Fruit fly (Drosophila melanogaster) whole organism, embryonic: ENCODE measurements around the gene WRNexo.
A peak's percentile ranks its signal among the peaks of the same experiment; 100 is the strongest.

Experiments used
- Adf1 ChIP-seq: fragments of 200-800 bp; sonication (Bioruptor generic); IDR thresholded peaks from 2 replicates; pipeline ENCODE4 v1.3.6; 2022; ENCODE audit warnings: missing biosample characterization, missing genetic modification characterization
- Awh ChIP-seq: fragments of 200-800 bp; sonication (Bioruptor generic); IDR thresholded peaks from 2 replicates; pipeline ENCODE4, ENCODE4 v1.3.6; 2022; ENCODE audit warnings: missing biosample characterization, missing genetic modification characterization
- BEAF-32 ChIP-seq: fragments of 200-800 bp; sonication (Bioruptor generic); optimal IDR thresholded peaks from 3 replicates; lab custom pipeline; 2017; ENCODE audit warnings: missing biosample characterization, missing genetic modification characterization, mild to moderate bottlenecking, moderate library complexity, missing genetic modification reagents
- CG10366 ChIP-seq: fragments of 200-800 bp; sonication (Bioruptor generic); IDR thresholded peaks from 2 replicates; pipeline ENCODE4 v1.3.6; 2022; ENCODE audit warnings: missing biosample characterization, missing genetic modification characterization
- CG11560 ChIP-seq: fragments of 200-800 bp; sonication (Bioruptor generic); IDR thresholded peaks from 3 replicates; pipeline ENCODE4 v1.3.6; 2022; ENCODE audit warnings: missing biosample characterization, missing genetic modification characterization
- CG11696 ChIP-seq: fragments of 200-800 bp; sonication (Bioruptor generic); IDR thresholded peaks from 2 replicates; pipeline ENCODE4 v1.3.6; 2022; ENCODE audit warnings: missing biosample characterization, missing genetic modification characterization
- CG12104 ChIP-seq: fragments of 200-800 bp; sonication (Bioruptor generic); optimal IDR thresholded peaks from 3 replicates; lab custom pipeline; 2016; ENCODE audit warnings: missing biosample characterization, missing genetic modification characterization
- CG13123 ChIP-seq: fragments of 200-800 bp; sonication (Bioruptor generic); optimal IDR thresholded peaks from 2 replicates; lab custom pipeline; 2016; ENCODE audit warnings: missing biosample characterization, missing genetic modification characterization
- CG13775 ChIP-seq: fragments of 200-800 bp; sonication (Bioruptor generic); optimal IDR thresholded peaks from 3 replicates; lab custom pipeline; 2017; ENCODE audit warnings: missing biosample characterization, mild to moderate bottlenecking, missing genetic modification characterization
- CG14965 ChIP-seq: fragments of 200-800 bp; sonication (Bioruptor generic); optimal IDR thresholded peaks from 2 replicates; lab custom pipeline; 2016; ENCODE audit warnings: missing biosample characterization, missing genetic modification characterization, borderline replicate concordance
- CG16779 ChIP-seq: fragments of 200-800 bp; sonication (Bioruptor generic); IDR thresholded peaks from 2 replicates; pipeline ENCODE4 v1.3.6; 2022; ENCODE audit warnings: missing biosample characterization, missing genetic modification characterization
- CG16815 ChIP-seq: fragments of 200-800 bp; sonication (Bioruptor generic); optimal IDR thresholded peaks from 3 replicates; lab custom pipeline; 2017; ENCODE audit warnings: missing biosample characterization, mild to moderate bottlenecking, missing genetic modification characterization
- CG31441 ChIP-seq: fragments of 200-800 bp; sonication (Bioruptor generic); IDR thresholded peaks from 2 replicates; pipeline ENCODE4 v1.3.6; 2022; ENCODE audit warnings: missing biosample characterization, missing genetic modification characterization
- CG34224 ChIP-seq: fragments of 200-800 bp; sonication (Bioruptor generic); IDR thresholded peaks from 3 replicates; pipeline ENCODE4 v1.3.6; 2022; ENCODE audit warnings: missing biosample characterization, missing genetic modification characterization; ENCODE audit not compliant: partially characterized antibody
- CG4328 ChIP-seq: fragments of 200-800 bp; sonication (Bioruptor generic); optimal IDR thresholded peaks from 3 replicates; lab custom pipeline; 2017; ENCODE audit warnings: missing biosample characterization, missing genetic modification reagents, missing genetic modification characterization
- CG4707 ChIP-seq: fragments of 200-800 bp; sonication (Bioruptor generic); optimal IDR thresholded peaks from 2 replicates; lab custom pipeline; 2018; ENCODE audit warnings: missing biosample characterization, mild to moderate bottlenecking, missing genetic modification characterization, moderate library complexity
- CG6272 ChIP-seq: fragments of 200-800 bp; sonication (Bioruptor generic); IDR thresholded peaks from 2 replicates; pipeline ENCODE4 v1.3.6; 2022; ENCODE audit warnings: missing biosample characterization, missing genetic modification characterization
- CG7786 ChIP-seq: fragments of 200-800 bp; sonication (Bioruptor generic); optimal IDR thresholded peaks from 2 replicates; lab custom pipeline; 2016; ENCODE audit warnings: missing biosample characterization, missing genetic modification characterization
- CG8359 ChIP-seq: fragments of 200-800 bp; sonication (Bioruptor generic); optimal IDR thresholded peaks from 2 replicates; lab custom pipeline; 2017; ENCODE audit warnings: missing biosample characterization, mild to moderate bottlenecking, missing genetic modification characterization, borderline replicate concordance
- CG9797 ChIP-seq: fragments of 200-800 bp; sonication (Bioruptor generic); optimal IDR thresholded peaks from 3 replicates; lab custom pipeline; 2018; ENCODE audit warnings: missing biosample characterization, mild to moderate bottlenecking, missing genetic modification characterization
- CTCF ChIP-seq: fragments of 200-800 bp; sonication (Bioruptor generic); optimal IDR thresholded peaks from 2 replicates; lab custom pipeline; 2017; ENCODE audit warnings: missing biosample characterization, mild to moderate bottlenecking, missing genetic modification characterization, moderate library complexity
- E2f1 ChIP-seq: fragments of 200-800 bp; sonication (Bioruptor generic); IDR thresholded peaks from 2 replicates; pipeline ENCODE4 v1.3.6; 2022; ENCODE audit warnings: missing biosample characterization, missing genetic modification characterization
- Ets97D ChIP-seq: fragments of 200-800 bp; sonication (Bioruptor generic); optimal IDR thresholded peaks from 3 replicates; lab custom pipeline; 2016; ENCODE audit warnings: missing biosample characterization, missing genetic modification characterization
- GATAe ChIP-seq: fragments of 200-800 bp; sonication (Bioruptor generic); conservative IDR thresholded peaks from 2 replicates; pipeline ENCODE4 v1.3.6; 2022; ENCODE audit warnings: missing biosample characterization, missing genetic modification characterization
- H2.0 ChIP-seq: fragments of 200-800 bp; sonication (Bioruptor generic); IDR thresholded peaks from 2 replicates; pipeline ENCODE4 v1.3.6; 2022; ENCODE audit warnings: missing biosample characterization, missing genetic modification characterization
- HLH4C ChIP-seq: fragments of 200-800 bp; sonication (Bioruptor generic); IDR thresholded peaks from 3 replicates; pipeline ENCODE4 v1.3.6; 2022; ENCODE audit warnings: missing biosample characterization, missing genetic modification characterization; ENCODE audit not compliant: partially characterized antibody
- Lpt ChIP-seq: fragments of >200 bp; optimal IDR thresholded peaks from 2 replicates; lab custom pipeline; 2018; ENCODE audit warnings: missing biosample characterization, missing genetic modification characterization
- Mes4 ChIP-seq: fragments of 200-800 bp; sonication (Bioruptor generic); optimal IDR thresholded peaks from 2 replicates; lab custom pipeline; 2016; ENCODE audit warnings: missing biosample characterization, missing genetic modification characterization
- Oaz ChIP-seq: fragments of 200-800 bp; sonication (Bioruptor generic); IDR thresholded peaks from 2 replicates; pipeline ENCODE4 v1.3.6; 2022; ENCODE audit warnings: missing biosample characterization, missing genetic modification characterization
- Poxn ChIP-seq: fragments of 200-800 bp; sonication (Bioruptor generic); IDR thresholded peaks from 2 replicates; pipeline ENCODE4 v1.3.6; 2022; ENCODE audit warnings: missing biosample characterization, missing genetic modification characterization
- Rx ChIP-seq: fragments of 200-800 bp; sonication (Bioruptor generic); IDR thresholded peaks from 2 replicates; pipeline ENCODE4 v1.3.6; 2022; ENCODE audit warnings: missing biosample characterization, missing genetic modification characterization
- Sox102F ChIP-seq: fragments of 200-800 bp; sonication (Bioruptor generic); optimal IDR thresholded peaks from 2 replicates; lab custom pipeline; 2018; ENCODE audit warnings: missing biosample characterization, mild to moderate bottlenecking, missing genetic modification characterization, moderate library complexity
- Tbp ChIP-seq: fragments of >200 bp; optimal IDR thresholded peaks from 2 replicates; lab custom pipeline; 2018; ENCODE audit warnings: missing biosample characterization, missing genetic modification characterization
- Usf ChIP-seq: fragments of 200-800 bp; sonication (Bioruptor generic); optimal IDR thresholded peaks from 2 replicates; lab custom pipeline; 2017; ENCODE audit warnings: missing genotype, missing biosample characterization, missing genetic modification characterization
- ara ChIP-seq: fragments of 200-800 bp; sonication (Bioruptor generic); IDR thresholded peaks from 2 replicates; pipeline ENCODE4 v1.3.6; 2022; ENCODE audit warnings: missing biosample characterization, missing genetic modification characterization
- ci ChIP-seq: fragments of 200-800 bp; sonication (Bioruptor generic); IDR thresholded peaks from 3 replicates; pipeline ENCODE4 v1.3.6; 2022; ENCODE audit warnings: missing biosample characterization, missing genetic modification characterization
- crc ChIP-seq: fragments of 200-800 bp; sonication (Bioruptor generic); optimal IDR thresholded peaks from 2 replicates; lab custom pipeline; 2016; ENCODE audit warnings: missing biosample characterization, missing genetic modification characterization
- dmrt99B ChIP-seq: fragments of 200-800 bp; sonication (Bioruptor generic); optimal IDR thresholded peaks from 2 replicates; lab custom pipeline; 2018; ENCODE audit warnings: missing biosample characterization, mild to moderate bottlenecking, missing genetic modification characterization, moderate library complexity
- en ChIP-seq: fragments of 200-800 bp; sonication (Bioruptor generic); optimal IDR thresholded peaks from 2 replicates; lab custom pipeline; 2016; ENCODE audit warnings: missing biosample characterization, missing genetic modification characterization
- eve ChIP-seq, 2 experiments: fragments of >200 bp; optimal IDR thresholded peaks; 2 replicates each; lab custom pipeline; 2017; ENCODE audit warnings: missing biosample characterization in 2 of 2, missing genetic modification characterization in 2 of 2
- fru ChIP-seq: fragments of >200 bp; optimal IDR thresholded peaks from 2 replicates; lab custom pipeline; 2017
- lab ChIP-seq: fragments of 200-800 bp; sonication (Bioruptor generic); optimal IDR thresholded peaks from 3 replicates; lab custom pipeline; 2017; ENCODE audit warnings: missing biosample characterization, missing genetic modification characterization, mild to moderate bottlenecking, moderate library complexity, missing genetic modification reagents
- maf-S ChIP-seq: fragments of 200-800 bp; sonication (Bioruptor generic); optimal IDR thresholded peaks from 2 replicates; lab custom pipeline; 2016; ENCODE audit warnings: missing biosample characterization, missing genetic modification characterization
- mam ChIP-seq: fragments of 200-800 bp; sonication (Bioruptor generic); optimal IDR thresholded peaks from 3 replicates; lab custom pipeline; 2016; ENCODE audit warnings: missing biosample characterization, missing genetic modification characterization
- nmo ChIP-seq: fragments of 200-800 bp; sonication (Bioruptor generic); optimal IDR thresholded peaks from 2 replicates; lab custom pipeline; 2018; ENCODE audit warnings: missing biosample characterization, mild to moderate bottlenecking, missing genetic modification characterization, moderate library complexity
- pzg ChIP-seq: fragments of 200-800 bp; sonication (Bioruptor generic); optimal IDR thresholded peaks from 3 replicates; lab custom pipeline; 2018; ENCODE audit warnings: missing biosample characterization, mild to moderate bottlenecking, missing genetic modification characterization, moderate library complexity
- ssp ChIP-seq: fragments of 200-800 bp; sonication (Bioruptor generic); IDR thresholded peaks from 2 replicates; pipeline ENCODE4 v1.3.6; 2022; ENCODE audit warnings: missing biosample characterization, missing genetic modification characterization
- sug ChIP-seq: fragments of 200-800 bp; optimal IDR thresholded peaks from 2 replicates; lab custom pipeline; 2019; ENCODE audit warnings: missing biosample characterization, mild to moderate bottlenecking, missing genetic modification characterization, moderate library complexity
- twi ChIP-seq: fragments of 200-800 bp; optimal IDR thresholded peaks from 2 replicates; lab custom pipeline; 2019; ENCODE audit warnings: missing biosample characterization, mild to moderate bottlenecking, missing genetic modification characterization, moderate library complexity
- usp ChIP-seq: fragments of >200 bp; optimal IDR thresholded peaks from 2 replicates; lab custom pipeline; 2017; ENCODE audit warnings: missing biosample characterization, missing genetic modification characterization
- zen2 ChIP-seq: fragments of 200-800 bp; sonication (Bioruptor generic); IDR thresholded peaks from 3 replicates; pipeline ENCODE4 v1.3.6; 2022; ENCODE audit warnings: missing biosample characterization, missing genetic modification characterization; ENCODE audit not compliant: partially characterized antibody
- zf30C ChIP-seq: fragments of 200-800 bp; sonication (Bioruptor generic); optimal IDR thresholded peaks from 3 replicates; lab custom pipeline; 2018; ENCODE audit warnings: missing biosample characterization, mild to moderate bottlenecking, missing genetic modification characterization
- zfh2 ChIP-seq: fragments of 200-800 bp; sonication (Bioruptor generic); optimal IDR thresholded peaks from 2 replicates; lab custom pipeline; 2016; ENCODE audit warnings: missing biosample characterization, missing genetic modification characterization

Gene WRNexo

DNA sequence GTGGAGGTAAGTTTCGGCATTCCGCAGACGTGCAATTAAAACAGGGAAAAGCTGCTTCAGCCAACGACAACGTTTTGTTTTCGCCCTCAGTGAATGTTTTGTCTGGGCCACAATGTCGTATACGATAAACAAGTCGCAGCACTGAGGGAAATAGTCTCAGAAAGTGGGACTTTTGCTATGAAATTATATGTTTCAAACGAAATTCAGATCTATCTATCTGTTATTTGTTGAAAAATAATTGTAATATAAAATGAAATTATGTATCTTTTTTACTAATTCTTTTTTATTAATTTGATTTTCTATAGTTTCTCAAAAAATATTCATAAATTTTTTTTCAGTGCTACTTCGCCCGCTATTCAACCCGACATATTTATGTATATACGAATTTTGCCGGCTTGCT lies 27.5 kb upstream of the WRNexo start (continued):
- TF ChIP-seq CG12104 (GFP tag; lab: Kevin White, UChicago) (no peak), zfh2 (GFP tag; lab: Kevin White, UChicago) (no peak), ssp (GFP tag; lab: Robert Waterston, UW) (no peak), fru (lab: Kevin White, UChicago) (no peak), zen2 (GFP tag; lab: Robert Waterston, UW) (no peak), CTCF (GFP tag; lab: Kevin White, UChicago) (no peak), pzg (no peak), H2.0 (GFP tag; lab: Robert Waterston, UW) (peak; percentile 31; the same call in 1 of the 2 replicates), Poxn (GFP tag; lab: Robert Waterston, UW) (no peak), CG6272 (GFP tag; lab: Robert Waterston, UW) (no peak), CG34224 (no peak), Lpt (GFP tag; lab: Kevin White, UChicago) (no peak), Rx (GFP tag; lab: Robert Waterston, UW) (no peak), CG4707 (GFP tag; lab: Kevin White, UChicago) (no peak), dmrt99B (tag; lab: Kevin White, UChicago) (no peak), HLH4C (GFP tag; lab: Robert Waterston, UW) (no peak), CG4328 (GFP tag; lab: Kevin White, UChicago) (no peak), CG14965 (GFP tag; lab: Kevin White, UChicago) (no peak), CG11696 (GFP tag; lab: Robert Waterston, UW) (no peak), nmo (GFP tag; lab: Kevin White, UChicago) (peak; percentile 52), CG16779 (GFP tag; lab: Robert Waterston, UW) (no peak), Usf (GFP tag; lab: Kevin White, UChicago) (peak; percentile 7), E2f1 (no peak), CG11560 (tag; lab: Robert Waterston, UW) (no peak), CG13775 (peak; percentile 59), en (GFP tag; lab: Kevin White, UChicago) (no peak), CG13123 (GFP tag; lab: Kevin White, UChicago) (no peak), ara (GFP tag; lab: Robert Waterston, UW) (peak; percentile 14; the same call in 1 of the 2 replicates), CG31441 (GFP tag; lab: Robert Waterston, UW) (no peak; the same call in 1 of the 2 replicates), Adf1 (GFP tag; lab: Robert Waterston, UW) (peak; percentile 13; the same call in 1 of the 2 replicates), crc (GFP tag; lab: Kevin White, UChicago) (no peak), GATAe (no peak), Tbp (no peak), Awh (GFP tag; lab: Robert Waterston, UW) (no peak), ci (GFP tag; lab: Robert Waterston, UW) (0 out of 3 replicates have a peak, but pooled peaks have one; percentile 47), CG9797 (GFP tag; lab: Kevin White, UChicago) (no peak), Sox102F (GFP tag; lab: Kevin White, UChicago) (peak; percentile 69), lab (peak; percentile 23), maf-S (no peak), BEAF-32 (GFP tag; lab: Kevin White, UChicago) (no peak), Mes4 (GFP tag; lab: Kevin White, UChicago) (no peak), CG16815 (GFP tag; lab: Kevin White, UChicago) (peak; percentile 36), sug (peak; percentile 32), zf30C (peak; percentile 28), eve (GFP tag; optimal IDR thresholded peaks at IDR 0.05; lab: Kevin White, UChicago) (no peak), CG8359 (no peak), twi (tag; lab: Kevin White, UChicago) (no peak), Oaz (GFP tag; lab: Robert Waterston, UW) (no peak), mam (no peak), CG7786 (no peak), Ets97D (GFP tag; lab: Kevin White, UChicago) (no peak), CG10366 (GFP tag; lab: Robert Waterston, UW) (peak; percentile 11; the same call in 1 of the 2 replicates), usp (GFP tag; lab: Kevin White, UChicago) (no peak)
